Fruit fly (Drosophila melanogaster): ENCODE measurements around the gene CG32262.

Gene CG32262

dm6 chr3L:3851847-3852246 is 41.9 kb upstream of the CG32262 start (continued):
- TF ChIP-seq croc (GFP tag; conservative IDR thresholded peaks at IDR 0.05) (no peak), Oli (tag; optimal IDR thresholded peaks at IDR 0.05) (peak; percentile 41), crp (GFP tag; optimal IDR thresholded peaks at IDR 0.05) (no peak), CG7987 (GFP tag; optimal IDR thresholded peaks at IDR 0.05) (no peak), Lhr (GFP tag; optimal IDR thresholded peaks at IDR 0.05) (no peak), hb (GFP tag; IDR thresholded peaks at IDR 0.05; ENCODE audit: partially characterized antibody) (no peak), dimm (GFP tag; IDR thresholded peaks at IDR 0.05) (no peak), Mrtf (GFP tag; IDR thresholded peaks at IDR 0.05) (no peak), nmo (GFP tag; optimal IDR thresholded peaks at IDR 0.05) (peak; percentile 55), chinmo (GFP tag; IDR thresholded peaks at IDR 0.05; ENCODE audit: partially characterized antibody) (no peak), CG31224 (GFP tag; IDR thresholded peaks at IDR 0.05) (no peak), Ravus (GFP tag; IDR thresholded peaks at IDR 0.05) (no peak), Neu2 (GFP tag; optimal IDR thresholded peaks at IDR 0.05; ENCODE audit: borderline replicate concordance) (no peak), ab (GFP tag; optimal IDR thresholded peaks at IDR 0.05) (no peak), mld (GFP tag; IDR thresholded peaks at IDR 0.05; ENCODE audit: partially characterized antibody) (no peak), luna (GFP tag; optimal IDR thresholded peaks at IDR 0.05) (no peak), toy (GFP tag; IDR thresholded peaks at IDR 0.05) (peak; percentile 42; the same call in 1 of the 2 replicates), z (GFP tag; IDR thresholded peaks at IDR 0.05) (no peak), Hr78 (GFP tag; optimal IDR thresholded peaks at IDR 0.05) (no peak), vnd (GFP tag; IDR thresholded peaks at IDR 0.05; ENCODE audit: partially characterized antibody) (no peak), CG14014 (GFP tag; IDR thresholded peaks at IDR 0.05) (no peak), kay (GFP tag; optimal IDR thresholded peaks at IDR 0.05) (no peak), Dad (GFP tag; optimal IDR thresholded peaks at IDR 0.05) (no peak), pan (optimal IDR thresholded peaks at IDR 0.05) (no peak), pan (GFP tag; optimal IDR thresholded peaks at IDR 0.05 in 1 of 2, IDR thresholded peaks at IDR 0.05 in 1 of 2) (peak in 1 of 2 experiments; percentile 40), zfh2 (GFP tag; optimal IDR thresholded peaks at IDR 0.05) (no peak), wek (GFP tag; optimal IDR thresholded peaks at IDR 0.05) (no peak), CG9215 (GFP tag; IDR thresholded peaks at IDR 0.05) (no peak), eve (GFP tag; optimal IDR thresholded peaks at IDR 0.05) (peak in 1 of 2 experiments; percentile 80), CG7745 (tag; optimal IDR thresholded peaks at IDR 0.05) (no peak), CG14667 (GFP tag; IDR thresholded peaks at IDR 0.05) (peak; percentile 33; the same call in 1 of the 2 replicates), Nf-YA (GFP tag; IDR thresholded peaks at IDR 0.05) (no peak), CG12769 (tag; optimal IDR thresholded peaks at IDR 0.05) (peak; percentile 53), CG8944 (GFP tag; optimal IDR thresholded peaks at IDR 0.05) (peak; percentile 42), dmrt99B (tag; optimal IDR thresholded peaks at IDR 0.05) (peak; percentile 44), ftz-f1 (GFP tag; optimal IDR thresholded peaks at IDR 0.05) (no peak), Scr (GFP tag; IDR thresholded peaks at IDR 0.05; ENCODE audit: partially characterized antibody) (no peak), Chrac-16 (GFP tag; optimal IDR thresholded peaks at IDR 0.05) (peak; percentile 4), nom (GFP tag; optimal IDR thresholded peaks at IDR 0.05) (no peak), H15 (GFP tag; IDR thresholded peaks at IDR 0.05) (no peak), NFAT (GFP tag; IDR thresholded peaks at IDR 0.05) (no peak), CG5245 (GFP tag; optimal IDR thresholded peaks at IDR 0.05) (peak; percentile 18), Med (GFP tag) (peak; percentile 87), Spps (tag; optimal IDR thresholded peaks at IDR 0.05) (no peak), vvl (GFP tag; IDR thresholded peaks at IDR 0.05) (peak; percentile 59), Antp (GFP tag; optimal IDR thresholded peaks at IDR 0.05) (no peak), stwl (tag; optimal IDR thresholded peaks at IDR 0.05) (no peak), vfl (GFP tag; optimal IDR thresholded peaks at IDR 0.05) (no peak), az2 (GFP tag; optimal IDR thresholded peaks at IDR 0.05) (peak; percentile 42), row (GFP tag; IDR thresholded peaks at IDR 0.05) (peak; percentile 46; the same call in 2 of the 3 replicates), Rfx (GFP tag; IDR thresholded peaks at IDR 0.05) (peak; percentile 37; the same call in 1 of the 2 replicates)
